Worm (Caenorhabditis elegans) whole organism, L2 larva: Measurements from ENCODE around the gene F38A1.9.

Experiments
- ama-1 ChIP-seq: fragments of 150-350 bp; optimal IDR thresholded peaks from 2 replicates; lab custom pipeline; 2018; ENCODE audit warnings: inconsistent platforms
- elt-1 ChIP-seq: fragments of 150-350 bp; optimal IDR thresholded peaks from 2 replicates; lab custom pipeline; 2014; ENCODE audit warnings: missing biosample characterization, missing genetic modification characterization
- fos-1 ChIP-seq: fragments of 150-350 bp; optimal IDR thresholded peaks from 2 replicates; lab custom pipeline; 2014; ENCODE audit warnings: missing biosample characterization, missing genetic modification characterization
- lin-13 ChIP-seq: fragments of 150-350 bp; optimal IDR thresholded peaks from 2 replicates; lab custom pipeline; 2014; ENCODE audit warnings: missing biosample characterization, missing genetic modification reagents, missing genetic modification characterization
- lsy-2 ChIP-seq, 2 experiments: fragments of 150-350 bp in 1 of 2; sonication (generic microtip) in 1 of 2; optimal IDR thresholded peaks; 2 replicates each; lab custom pipeline; 2014 to 2017; ENCODE audit warnings: missing biosample characterization in 2 of 2, missing genetic modification characterization in 2 of 2
- mab-5 ChIP-seq: fragments of 150-350 bp; optimal IDR thresholded peaks from 2 replicates; lab custom pipeline; 2014; ENCODE audit warnings: missing biosample characterization, missing genetic modification characterization
- mdl-1 ChIP-seq, 2 experiments: fragments of 150-350 bp in 1 of 2; sonication (generic microtip) in 1 of 2; optimal IDR thresholded peaks; 2 replicates each; lab custom pipeline; 2017; ENCODE audit warnings: missing biosample characterization in 2 of 2, missing genetic modification characterization in 2 of 2
- sem-4 ChIP-seq: fragments of 150-350 bp; optimal IDR thresholded peaks from 2 replicates; lab custom pipeline; 2014; ENCODE audit warnings: missing biosample characterization, missing genetic modification reagents, missing genetic modification characterization
- unc-39 ChIP-seq: fragments of 150-350 bp; optimal IDR thresholded peaks from 2 replicates; lab custom pipeline; 2014; ENCODE audit warnings: missing biosample characterization, missing genetic modification characterization
- ztf-4 ChIP-seq: fragments of 150-350 bp; optimal IDR thresholded peaks from 2 replicates; lab custom pipeline; 2014; ENCODE audit warnings: missing biosample characterization, missing genetic modification characterization

ce11 chrIV:1239686-1240085 is 5.5 kb downstream of the F38A1.9 start, which contains the start of gene F38A1.8:
- TF ChIP-seq ama-1 (lab: Kevin White, UChicago) (no peak), elt-1 (tag; lab: Kevin White, UChicago) (no peak), mdl-1 (tag; optimal IDR thresholded peaks at IDR 0.05; lab: Kevin White, UChicago) (peak in 1 of 2 experiments; percentile 27), fos-1 (tag; lab: Kevin White, UChicago) (peak; percentile 3), sem-4 (no peak), lin-13 (GFP tag; lab: Kevin White, UChicago) (no peak), mab-5 (tag; lab: Kevin White, UChicago) (no peak), unc-39 (tag; lab: Kevin White, UChicago) (no peak), ztf-4 (no peak), lsy-2 (tag; optimal IDR thresholded peaks at IDR 0.05; lab: Kevin White, UChicago) (peak; percentile 66 to 86)
